Worm (Caenorhabditis elegans) whole organism, late embryonic: ENCODE results near the gene W05B10.4.

ENCODE experiments used
- ahr-1 ChIP-seq: sonication (generic microtip); optimal IDR thresholded peaks from 2 replicates; lab custom pipeline; 2016; ENCODE audit warnings: missing genetic modification characterization, missing compliant biosample characterization
- ceh-14 ChIP-seq: sonication (generic microtip); optimal IDR thresholded peaks from 2 replicates; lab custom pipeline; 2016; ENCODE audit warnings: missing genotype, missing genetic modification characterization, missing compliant biosample characterization
- ceh-9 ChIP-seq: sonication (generic microtip); optimal IDR thresholded peaks from 2 replicates; lab custom pipeline; 2016; ENCODE audit warnings: mild to moderate bottlenecking, missing genetic modification characterization, inconsistent platforms, missing compliant biosample characterization
- dmd-4 ChIP-seq: sonication (generic microtip); optimal IDR thresholded peaks from 2 replicates; lab custom pipeline; 2016; ENCODE audit warnings: borderline replicate concordance, missing genetic modification characterization, missing compliant biosample characterization
- eyg-1 ChIP-seq: sonication (generic microtip); optimal IDR thresholded peaks from 2 replicates; lab custom pipeline; 2016; ENCODE audit warnings: missing genotype, missing genetic modification characterization, missing compliant biosample characterization
- fax-1 ChIP-seq: sonication (generic microtip); optimal IDR thresholded peaks from 2 replicates; lab custom pipeline; 2016; ENCODE audit warnings: missing genotype, missing genetic modification characterization, missing compliant biosample characterization
- hlh-6 ChIP-seq: sonication (generic microtip); optimal IDR thresholded peaks from 2 replicates; lab custom pipeline; 2016; ENCODE audit warnings: missing genotype, missing genetic modification characterization, missing compliant biosample characterization
- hlh-8 ChIP-seq: sonication (generic microtip); optimal IDR thresholded peaks from 2 replicates; lab custom pipeline; 2016; ENCODE audit warnings: missing genotype, missing genetic modification characterization, missing compliant biosample characterization
- nfya-1 ChIP-seq: sonication (generic microtip); optimal IDR thresholded peaks from 2 replicates; lab custom pipeline; 2017; ENCODE audit warnings: missing genetic modification characterization, mild to moderate bottlenecking, missing compliant biosample characterization, antibody characterized with exemption, moderate library complexity
- pqm-1 ChIP-seq: sonication (generic microtip); optimal IDR thresholded peaks from 2 replicates; lab custom pipeline; 2016; ENCODE audit warnings: missing genetic modification characterization, missing compliant biosample characterization
- unc-3 ChIP-seq, 2 experiments: fragments of 200-800 bp in 1 of 2; sonication (Bioruptor generic) in 1 of 2; sonication (generic microtip) in 1 of 2; conservative IDR thresholded peaks in 1 of 2; optimal IDR thresholded peaks in 1 of 2; 2 replicates each; pipeline versions ENCODE4 v1.3.6 to Lab custom; 2016 to 2022; ENCODE audit warnings: missing compliant biosample characterization in 2 of 2, missing genetic modification characterization in 2 of 2, missing genetic modification reagents in 1 of 2
- ztf-16 ChIP-seq: sonication (generic microtip); optimal IDR thresholded peaks from 2 replicates; lab custom pipeline; 2017; ENCODE audit warnings: missing genetic modification characterization, missing compliant biosample characterization

DNA sequence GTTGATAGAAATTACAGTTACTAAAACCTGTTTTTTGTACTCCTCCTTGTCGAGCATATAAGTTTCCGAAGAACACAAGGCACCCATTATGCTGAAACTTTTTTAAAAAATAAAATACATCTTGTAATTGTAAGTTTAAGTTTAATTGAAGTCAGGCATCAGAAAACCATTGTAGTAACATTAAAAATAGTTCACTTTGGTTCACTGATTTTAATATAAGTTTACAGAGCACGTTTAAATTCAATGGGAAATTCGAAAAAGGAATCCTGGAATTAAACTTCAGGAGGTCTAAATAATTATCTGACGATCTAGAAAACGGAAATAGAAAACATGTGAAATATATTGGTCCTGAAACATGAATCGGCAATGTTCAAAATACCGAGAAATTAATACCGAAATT lies 27.6 kb upstream of the W05B10.4 start, which contains the start of gene gpa-8:
- TF ChIP-seq nfya-1 (tag; lab: Kevin White, UChicago) (no peak), unc-3 (GFP tag; conservative IDR thresholded peaks at IDR 0.05; lab: Robert Waterston, UW) (no peak), unc-3 (tag; optimal IDR thresholded peaks at IDR 0.05; lab: Kevin White, UChicago) (no peak), hlh-8 (tag; lab: Kevin White, UChicago) (no peak), ztf-16 (no peak), ceh-14 (tag; lab: Kevin White, UChicago) (no peak), eyg-1 (tag; lab: Kevin White, UChicago) (no peak), dmd-4 (tag; lab: Kevin White, UChicago) (no peak), pqm-1 (tag; lab: Kevin White, UChicago) (no peak), fax-1 (no peak), hlh-6 (tag; lab: Kevin White, UChicago) (no peak), ahr-1 (tag; lab: Kevin White, UChicago) (no peak), ceh-9 (tag; lab: Kevin White, UChicago) (no peak)
